Fruit fly (Drosophila melanogaster) whole organism, pupa: ENCODE results near the gene fiz.
A peak's percentile ranks its signal among the peaks of the same experiment; 100 is the strongest.

Experiments
- CG13204 ChIP-seq: fragments of 200-800 bp; sonication (Bioruptor generic); optimal IDR thresholded peaks from 2 replicates; lab custom pipeline; 2018; ENCODE audit warnings: missing biosample characterization, mild to moderate bottlenecking, missing genetic modification characterization, moderate library complexity
- CG14655 ChIP-seq: fragments of 200-800 bp; sonication (Bioruptor generic); optimal IDR thresholded peaks from 3 replicates; lab custom pipeline; 2017; ENCODE audit warnings: mild to moderate bottlenecking, missing biosample characterization, missing genetic modification reagents, missing genetic modification characterization
- CG15710 ChIP-seq: fragments of 200-800 bp; sonication (Bioruptor generic); optimal IDR thresholded peaks from 2 replicates; lab custom pipeline; 2018; ENCODE audit warnings: missing biosample characterization, mild to moderate bottlenecking, missing genetic modification characterization, moderate library complexity
- CG17806 ChIP-seq: fragments of 200-800 bp; sonication (Bioruptor generic); optimal IDR thresholded peaks from 2 replicates; lab custom pipeline; 2018; ENCODE audit warnings: missing biosample characterization, mild to moderate bottlenecking, missing genetic modification characterization, moderate library complexity
- CG4496 ChIP-seq: fragments of 200-800 bp; sonication (Bioruptor generic); IDR thresholded peaks from 3 replicates; pipeline ENCODE4 v1.3.6; 2022; ENCODE audit warnings: missing biosample characterization, missing genetic modification characterization
- CG8301 ChIP-seq: fragments of 200-800 bp; sonication (Bioruptor generic); optimal IDR thresholded peaks from 2 replicates; lab custom pipeline; 2018; ENCODE audit warnings: missing biosample characterization, mild to moderate bottlenecking, missing genetic modification characterization
- CG9948 ChIP-seq: fragments of 200-800 bp; sonication (Bioruptor generic); optimal IDR thresholded peaks from 2 replicates; lab custom pipeline; 2018; ENCODE audit warnings: missing biosample characterization, mild to moderate bottlenecking, missing genetic modification characterization, moderate library complexity
- Ets98B ChIP-seq: fragments of 200-800 bp; sonication (Bioruptor generic); IDR thresholded peaks from 2 replicates; pipeline ENCODE4 v1.3.6; 2022; ENCODE audit warnings: missing biosample characterization, missing genetic modification characterization
- Pif1B ChIP-seq: fragments of 200-800 bp; sonication (Bioruptor generic); optimal IDR thresholded peaks from 3 replicates; lab custom pipeline; 2016; ENCODE audit warnings: missing biosample characterization, missing genetic modification characterization

DNA sequence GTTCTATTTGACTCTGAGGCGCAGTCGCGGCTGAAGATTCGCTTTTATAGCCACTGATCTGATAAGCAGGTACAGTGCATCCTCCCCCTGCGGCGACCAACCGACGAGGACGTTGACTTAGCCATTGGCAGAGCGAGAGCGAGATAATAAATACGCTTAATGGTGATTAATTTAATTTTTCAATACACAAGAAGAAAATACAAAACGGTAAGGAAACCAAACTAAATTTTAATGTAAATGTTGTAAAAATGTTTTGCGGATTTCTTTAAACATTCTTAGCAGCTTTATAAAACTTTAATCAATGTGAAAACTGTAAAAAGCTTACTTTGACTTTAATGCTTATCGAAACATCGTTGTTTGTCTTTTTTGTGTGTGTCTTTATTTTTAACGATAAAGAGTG lies 457 bp downstream of the fiz start:
- TF ChIP-seq CG4496 (GFP tag; lab: Robert Waterston, UW), result no peak
- TF ChIP-seq CG8301 (tag; lab: Kevin White, UChicago), result peak; percentile 39
- no peak for TF ChIP-seq CG17806 (tag; lab: Kevin White, UChicago)
- TF ChIP-seq CG15710 (tag; lab: Kevin White, UChicago), result no peak
- TF ChIP-seq Ets98B (GFP tag; lab: Robert Waterston, UW), result no peak
- TF ChIP-seq CG9948 (tag; lab: Kevin White, UChicago), result no peak
- no peak for TF ChIP-seq Pif1B
- no peak for TF ChIP-seq CG13204
- peak; percentile 39 for TF ChIP-seq CG14655
